Worm (Caenorhabditis elegans) whole organism, L4/young adult: ENCODE data around the gene F26D2.15.

Experiments used
- W03F9.2 ChIP-seq: fragments of 150-350 bp; optimal IDR thresholded peaks from 2 replicates; lab custom pipeline; 2014; ENCODE audit warnings: missing biosample characterization, missing genetic modification characterization
- dao-5 ChIP-seq: sonication (generic microtip); optimal IDR thresholded peaks from 2 replicates; lab custom pipeline; 2016; ENCODE audit warnings: missing genotype, missing genetic modification characterization, moderate library complexity, missing compliant biosample characterization
- him-1 ChIP-seq: sonication (generic microtip); optimal IDR thresholded peaks from 2 replicates; lab custom pipeline; 2016; ENCODE audit warnings: missing genotype, missing genetic modification reagents, missing genetic modification characterization, missing compliant biosample characterization

DNA sequence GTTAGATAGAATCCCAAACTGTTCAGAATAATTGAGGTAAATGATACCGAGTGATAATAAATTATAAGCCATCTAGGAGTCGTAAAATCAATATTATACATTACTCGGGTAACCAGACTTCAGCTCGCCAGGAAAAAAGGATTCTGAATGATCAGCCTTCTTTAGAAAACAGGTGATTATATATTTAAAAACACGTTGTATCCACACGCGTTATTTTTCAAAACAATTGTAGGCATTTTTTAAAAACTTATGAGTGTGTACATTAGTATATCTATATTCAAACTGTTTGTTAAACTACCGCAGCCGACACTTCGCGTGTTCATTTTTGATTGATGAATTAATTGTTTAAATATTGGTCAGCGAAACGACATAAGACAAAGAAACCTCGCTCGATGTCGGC lies 49.4 kb upstream of the F26D2.15 start, which contains the start of gene sri-65:
- TF ChIP-seq him-1 (tag; lab: Kevin White, UChicago) (no peak), dao-5 (tag; lab: Kevin White, UChicago) (no peak), W03F9.2 (tag; lab: Kevin White, UChicago) (no peak)
